Worm (Caenorhabditis elegans) whole organism, early embryonic: Measurements from ENCODE around the gene fbxb-87.

Source experiments
- B0310.2 ChIP-seq: sonication (generic microtip); optimal IDR thresholded peaks from 2 replicates; lab custom pipeline; 2016; ENCODE audit warnings: mild to moderate bottlenecking, missing genetic modification characterization, missing compliant biosample characterization
- F13C5.2 ChIP-seq: sonication (generic microtip); optimal IDR thresholded peaks from 2 replicates; lab custom pipeline; 2017; ENCODE audit warnings: mild to moderate bottlenecking, missing genetic modification characterization, inconsistent platforms, missing compliant biosample characterization
- aly-1 ChIP-seq: sonication (generic microtip); optimal IDR thresholded peaks from 2 replicates; lab custom pipeline; 2016; ENCODE audit warnings: missing genetic modification characterization, missing compliant biosample characterization
- ama-1 ChIP-seq: fragments of 150-350 bp; optimal IDR thresholded peaks from 2 replicates; lab custom pipeline; 2014
- ceh-13 ChIP-seq: fragments of 200-800 bp; sonication (Bioruptor generic); optimal IDR thresholded peaks from 2 replicates; lab custom pipeline; 2018; ENCODE audit warnings: mild to moderate bottlenecking, missing genetic modification characterization, missing compliant biosample characterization
- ceh-36 ChIP-seq: sonication (generic microtip); optimal IDR thresholded peaks from 2 replicates; lab custom pipeline; 2016; ENCODE audit warnings: missing genetic modification characterization, inconsistent platforms, missing compliant biosample characterization
- ets-7 ChIP-seq: sonication (generic microtip); optimal IDR thresholded peaks from 2 replicates; lab custom pipeline; 2016; ENCODE audit warnings: missing genotype, missing genetic modification characterization, missing compliant biosample characterization
- flt-1 ChIP-seq: fragments of 200-800 bp; sonication (Bioruptor generic); IDR thresholded peaks from 2 replicates; pipeline ENCODE4 v1.3.6; 2022; ENCODE audit warnings: missing genetic modification characterization, missing compliant biosample characterization
- hmbx-1 ChIP-seq: sonication (generic microtip); optimal IDR thresholded peaks from 2 replicates; lab custom pipeline; 2016; ENCODE audit warnings: mild to moderate bottlenecking, missing genetic modification characterization, missing compliant biosample characterization
- hmg-4 ChIP-seq: fragments of 200-800 bp; sonication (Bioruptor generic); optimal IDR thresholded peaks from 2 replicates; lab custom pipeline; 2018; ENCODE audit warnings: mild to moderate bottlenecking, missing genetic modification characterization, missing compliant biosample characterization
- hnd-1 ChIP-seq: sonication (generic microtip); optimal IDR thresholded peaks from 2 replicates; lab custom pipeline; 2016; ENCODE audit warnings: missing genetic modification characterization, missing compliant biosample characterization
- pes-1 ChIP-seq: fragments of 200-800 bp; sonication (Bioruptor generic); IDR thresholded peaks from 2 replicates; pipeline ENCODE4 v1.3.6; 2022; ENCODE audit warnings: missing genetic modification reagents, missing genetic modification characterization, missing compliant biosample characterization
- scrt-1 ChIP-seq: fragments of 200-800 bp; sonication (Bioruptor generic); IDR thresholded peaks from 2 replicates; pipeline ENCODE4 v1.3.6; 2022; ENCODE audit warnings: missing genetic modification characterization, missing compliant biosample characterization
- sea-1 ChIP-seq: fragments of 200-800 bp; sonication (Bioruptor generic); conservative IDR thresholded peaks from 2 replicates; pipeline ENCODE4 v1.3.6; 2022; ENCODE audit warnings: missing genetic modification characterization, missing compliant biosample characterization
- tbx-11 ChIP-seq: fragments of 200-800 bp; sonication (Bioruptor generic); IDR thresholded peaks from 2 replicates; pipeline ENCODE4 v1.3.6; 2022; ENCODE audit warnings: missing genetic modification characterization, missing compliant biosample characterization
- tbx-37 ChIP-seq: fragments of 200-800 bp; sonication (Bioruptor generic); conservative IDR thresholded peaks from 2 replicates; pipeline ENCODE4 v1.3.6; 2022; ENCODE audit warnings: missing genetic modification reagents, missing genetic modification characterization, missing compliant biosample characterization
- tra-4 ChIP-seq: sonication (generic microtip); optimal IDR thresholded peaks from 2 replicates; lab custom pipeline; 2017; ENCODE audit warnings: missing genetic modification characterization, missing compliant biosample characterization

The fbxb-87 gene

ce11 chrIII:10880083-10880482 is 14.2 kb upstream of the fbxb-87 start, which contains the start of gene C44B9.3:
Gene C44B9.3, minus strand, starts transcription at chrIII:10880183.
- TF ChIP-seq hnd-1, result no peak
- TF ChIP-seq ama-1 (lab: Kevin White, UChicago), result no peak
- TF ChIP-seq aly-1, result no peak
- no peak for TF ChIP-seq ets-7 (tag; lab: Kevin White, UChicago)

DNA sequence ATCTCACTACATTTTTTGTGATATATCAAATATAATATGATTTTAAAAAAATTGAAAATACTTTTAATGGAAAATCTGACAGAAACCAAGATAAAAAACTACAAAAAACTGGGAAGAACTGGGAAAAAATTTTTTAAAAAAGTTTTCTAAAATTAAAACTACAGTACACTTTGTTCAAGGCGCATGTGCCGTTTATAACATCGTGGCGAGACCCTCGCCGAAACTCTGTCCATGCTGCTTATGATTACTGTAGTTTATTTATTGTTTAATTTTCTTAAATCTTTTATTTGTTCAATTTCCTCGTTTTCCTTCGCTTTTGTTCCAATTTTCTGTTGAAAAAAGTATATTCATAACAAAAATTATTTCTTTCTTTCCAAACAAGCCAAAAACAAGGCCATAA is 12.9 kb upstream of the fbxb-87 start, which contains the start of gene athp-1:
athp-1 (plus strand) TSS at position 305 of the 400 bp plus-strand sequence.
- TF ChIP-seq tra-4 (tag; lab: Kevin White, UChicago) (no peak), F13C5.2 (no peak), scrt-1 (GFP tag; lab: Robert Waterston, UW) (no peak), hnd-1 (no peak), ceh-13 (no peak), tbx-11 (no peak)

DNA sequence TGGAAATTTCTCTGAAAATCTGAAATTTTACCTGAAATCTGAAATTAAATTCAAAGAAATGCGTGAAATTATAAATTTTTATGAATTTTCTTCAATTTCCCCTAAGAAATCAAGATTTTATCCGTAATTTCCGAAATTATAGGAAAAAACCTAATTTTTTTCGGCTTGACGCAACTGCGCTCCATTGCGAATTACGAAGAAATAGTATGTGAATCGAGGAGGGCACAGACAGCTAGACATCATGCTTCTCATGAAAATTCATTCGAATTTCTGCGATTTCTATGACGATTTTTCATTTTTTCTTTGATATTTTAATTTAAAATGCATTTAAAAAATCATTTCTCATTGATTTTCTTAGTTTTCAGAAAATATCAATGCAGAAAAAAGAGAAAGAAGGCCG is 12.3 kb upstream of the fbxb-87 start:
- TF ChIP-seq tbx-11 (no peak), sea-1 (GFP tag; lab: Robert Waterston, UW) (no peak), flt-1 (GFP tag; lab: Robert Waterston, UW) (no peak), pes-1 (GFP tag; lab: Robert Waterston, UW) (no peak), aly-1 (no peak), ceh-36 (tag; lab: Kevin White, UChicago) (no peak), ceh-13 (no peak), tbx-37 (GFP tag; lab: Robert Waterston, UW) (no peak), B0310.2 (tag; lab: Kevin White, UChicago) (no peak), hnd-1 (no peak), hmbx-1 (no peak), hmg-4 (GFP tag; lab: Kevin White, UChicago) (no peak), F13C5.2 (no peak)

ce11 chrIII:10888824-10889223 is 5.5 kb upstream of the fbxb-87 start:
- TF ChIP-seq scrt-1 (GFP tag; lab: Robert Waterston, UW), result no peak
- no peak for TF ChIP-seq tbx-37 (GFP tag; lab: Robert Waterston, UW)
- no peak for TF ChIP-seq B0310.2 (tag; lab: Kevin White, UChicago)

DNA sequence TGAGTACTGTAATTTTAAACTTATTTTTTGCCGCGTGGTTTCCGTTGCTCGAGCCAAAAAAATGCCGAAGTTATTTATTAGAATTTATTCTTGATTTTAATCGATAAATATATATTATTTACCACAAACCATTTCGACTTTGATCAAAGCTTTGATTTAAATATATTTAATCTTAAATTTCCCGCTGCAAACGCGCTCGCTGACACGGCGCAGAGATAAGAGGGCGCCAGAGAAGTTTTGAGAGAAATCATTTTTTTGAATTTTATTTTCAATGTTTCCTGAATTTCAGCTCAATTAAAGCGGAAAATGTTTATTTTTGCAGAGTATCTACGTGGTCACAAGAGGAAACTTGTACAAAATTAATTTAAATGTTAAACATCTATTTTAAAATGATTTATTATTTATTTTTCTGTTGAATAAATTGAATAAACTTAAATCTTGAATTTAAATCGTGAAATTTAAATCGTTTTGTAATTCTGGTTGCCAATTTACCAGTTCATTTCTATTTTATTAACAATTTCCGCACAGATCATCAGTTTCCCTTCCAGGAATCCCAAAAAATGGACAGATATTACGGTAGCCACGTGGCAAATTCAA is 1.6 kb downstream of the fbxb-87 start, which contains the start of gene com-1:
com-1 (plus strand) TSS at position 547 of the 597 bp plus-strand sequence.
- no peak for TF ChIP-seq F13C5.2
- no peak for TF ChIP-seq hnd-1
- no peak for TF ChIP-seq tbx-11

- no peak for TF ChIP-seq tra-4 (tag; lab: Kevin White, UChicago)
- no peak for TF ChIP-seq pes-1 (GFP tag; lab: Robert Waterston, UW)
- no peak for TF ChIP-seq hmbx-1
- TF ChIP-seq aly-1, result no peak
- no peak for TF ChIP-seq B0310.2 (tag; lab: Kevin White, UChicago)
- no peak for TF ChIP-seq tbx-37 (GFP tag; lab: Robert Waterston, UW)
- no peak for TF ChIP-seq ama-1 (lab: Kevin White, UChicago)
- TF ChIP-seq tbx-11, result no peak
- no peak for TF ChIP-seq hnd-1
Measured at ce11 chrIII:10902341-10902740, 8.0 kb downstream of the fbxb-87 start, which contains the start of gene unc-119. Gene unc-119, plus strand, starts transcription at chrIII:10902641.

- TF ChIP-seq sea-1 (GFP tag; lab: Robert Waterston, UW), result no peak
- TF ChIP-seq ceh-36 (tag; lab: Kevin White, UChicago), result no peak
Measured at ce11 chrIII:10903009-10903609, 8.8 kb downstream of the fbxb-87 start.

DNA sequence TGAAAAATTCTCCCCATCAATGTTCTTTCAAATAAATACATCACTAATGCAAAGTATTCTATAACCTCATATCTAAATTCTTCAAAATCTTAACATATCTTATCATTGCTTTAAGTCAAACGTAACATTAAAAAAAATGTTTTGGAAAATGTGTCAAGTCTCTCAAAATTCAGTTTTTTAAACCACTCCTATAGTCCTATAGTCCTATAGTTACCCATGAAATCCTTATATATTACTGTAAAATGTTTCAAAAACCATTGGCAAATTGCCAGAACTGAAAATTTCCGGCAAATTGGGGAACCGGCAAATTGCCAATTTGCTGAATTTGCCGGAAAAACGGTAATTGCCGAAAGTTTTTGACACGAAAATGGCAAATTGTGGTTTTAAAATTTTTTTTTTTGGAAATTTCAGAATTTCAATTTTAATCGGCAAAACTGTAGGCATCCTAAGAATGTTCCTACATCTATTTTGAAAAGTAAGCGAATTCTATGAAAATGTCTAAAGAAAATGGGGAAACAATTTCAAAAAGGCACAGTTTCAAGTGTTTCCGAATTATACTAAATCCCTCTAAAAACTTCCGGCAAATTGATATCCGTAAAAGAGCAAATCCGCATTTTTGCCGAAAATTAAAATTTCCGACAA is 10.1 kb downstream of the fbxb-87 start:
- no peak for TF ChIP-seq ceh-36 (tag; lab: Kevin White, UChicago)
- no peak for TF ChIP-seq ama-1 (lab: Kevin White, UChicago)
- no peak for TF ChIP-seq hnd-1
- no peak for TF ChIP-seq B0310.2 (tag; lab: Kevin White, UChicago)
- no peak for TF ChIP-seq F13C5.2
- no peak for TF ChIP-seq scrt-1 (GFP tag; lab: Robert Waterston, UW)
- TF ChIP-seq ets-7 (tag; lab: Kevin White, UChicago), result no peak
- no peak for TF ChIP-seq pes-1 (GFP tag; lab: Robert Waterston, UW)
- TF ChIP-seq aly-1, result no peak
- TF ChIP-seq sea-1 (GFP tag; lab: Robert Waterston, UW), result no peak
- no peak for TF ChIP-seq hmg-4 (GFP tag; lab: Kevin White, UChicago)
- no peak for TF ChIP-seq tbx-37 (GFP tag; lab: Robert Waterston, UW)
- TF ChIP-seq tbx-11, result no peak
- no peak for TF ChIP-seq flt-1 (GFP tag; lab: Robert Waterston, UW)
- no peak for TF ChIP-seq hmbx-1

DNA sequence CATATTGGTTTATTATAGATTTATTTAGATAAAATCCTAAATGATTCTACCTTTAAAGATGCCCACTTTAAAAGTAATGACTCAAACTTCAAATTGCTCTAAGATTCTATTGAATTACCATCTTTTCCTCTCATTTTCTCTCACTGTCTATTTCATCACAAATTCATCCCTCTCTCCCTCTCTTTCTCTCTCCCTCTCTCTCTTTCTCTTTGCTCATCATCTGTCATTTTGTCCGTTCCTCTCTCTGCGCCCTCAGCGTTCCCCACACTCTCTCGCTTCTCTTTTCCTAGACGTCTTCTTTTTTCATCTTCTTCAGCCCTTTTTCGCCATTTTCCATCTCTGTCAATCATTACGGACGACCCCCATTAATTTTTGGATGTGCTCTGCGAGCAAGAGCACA is 10.8 kb downstream of the fbxb-87 start:
- TF ChIP-seq ets-7 (tag; lab: Kevin White, UChicago) (no peak), ceh-36 (tag; lab: Kevin White, UChicago) (no peak)
